Fruit fly (Drosophila melanogaster) whole organism, embryonic: Measurements from ENCODE around the gene pod1.
A peak's percentile ranks its signal among the peaks of the same experiment; 100 is the strongest.

Experiments used
- Ada2b ChIP-seq: fragments of 200-800 bp; sonication (Bioruptor generic); IDR thresholded peaks from 2 replicates; pipeline ENCODE4 v1.3.6; 2022; ENCODE audit warnings: missing biosample characterization, missing genetic modification characterization
- Adf1 ChIP-seq: fragments of 200-800 bp; sonication (Bioruptor generic); IDR thresholded peaks from 2 replicates; pipeline ENCODE4 v1.3.6; 2022; ENCODE audit warnings: missing biosample characterization, missing genetic modification characterization
- Blimp-1 ChIP-seq: fragments of 200-800 bp; sonication (Bioruptor generic); optimal IDR thresholded peaks from 3 replicates; lab custom pipeline; 2018; ENCODE audit warnings: missing biosample characterization, missing genetic modification characterization, mild to moderate bottlenecking, moderate library complexity, missing genetic modification reagents
- CG10959 ChIP-seq: fragments of 200-800 bp; sonication (Bioruptor generic); IDR thresholded peaks from 2 replicates; pipeline ENCODE4 v1.3.6; 2022; ENCODE audit warnings: missing biosample characterization, missing genetic modification characterization
- CG11085 ChIP-seq: fragments of 200-800 bp; sonication (Bioruptor generic); IDR thresholded peaks from 2 replicates; pipeline ENCODE4 v1.3.6; 2022; ENCODE audit warnings: missing biosample characterization, missing genetic modification characterization
- CG12155 ChIP-seq: fragments of 200-800 bp; sonication (Bioruptor generic); optimal IDR thresholded peaks from 3 replicates; lab custom pipeline; 2016; ENCODE audit warnings: missing biosample characterization, missing genetic modification characterization
- CG12744 ChIP-seq: fragments of 200-800 bp; sonication (Bioruptor generic); optimal IDR thresholded peaks from 2 replicates; lab custom pipeline; 2016; ENCODE audit warnings: missing biosample characterization, missing genetic modification characterization
- CG17802 ChIP-seq: fragments of 200-800 bp; sonication (Bioruptor generic); optimal IDR thresholded peaks from 2 replicates; lab custom pipeline; 2018; ENCODE audit warnings: missing biosample characterization, mild to moderate bottlenecking, missing genetic modification characterization, moderate library complexity
- CG17912 ChIP-seq: fragments of 200-800 bp; sonication (Bioruptor generic); optimal IDR thresholded peaks from 2 replicates; lab custom pipeline; 2018; ENCODE audit warnings: missing biosample characterization, mild to moderate bottlenecking, missing genetic modification characterization
- CG18476 ChIP-seq: fragments of 200-800 bp; sonication (Bioruptor generic); optimal IDR thresholded peaks from 2 replicates; lab custom pipeline; 2016; ENCODE audit warnings: missing biosample characterization, mild to moderate bottlenecking, missing genetic modification characterization
- CG18599 ChIP-seq: fragments of 200-800 bp; sonication (Bioruptor generic); optimal IDR thresholded peaks from 3 replicates; lab custom pipeline; 2017; ENCODE audit warnings: missing biosample characterization, missing genetic modification characterization, mild to moderate bottlenecking, moderate library complexity, missing genetic modification reagents
- CG2116 ChIP-seq: fragments of 200-800 bp; sonication (Bioruptor generic); optimal IDR thresholded peaks from 3 replicates; lab custom pipeline; 2018; ENCODE audit warnings: missing biosample characterization, mild to moderate bottlenecking, missing genetic modification characterization
- CG2120 ChIP-seq: fragments of 200-800 bp; sonication (Bioruptor generic); optimal IDR thresholded peaks from 3 replicates; lab custom pipeline; 2016; ENCODE audit warnings: missing biosample characterization, missing genetic modification characterization
- CG2678 ChIP-seq: fragments of 200-800 bp; sonication (Bioruptor generic); optimal IDR thresholded peaks from 3 replicates; lab custom pipeline; 2019; ENCODE audit warnings: missing biosample characterization, mild to moderate bottlenecking, missing genetic modification characterization, moderate library complexity
- CG3281 ChIP-seq: fragments of 200-800 bp; sonication (Bioruptor generic); optimal IDR thresholded peaks from 3 replicates; lab custom pipeline; 2017; ENCODE audit warnings: missing biosample characterization, mild to moderate bottlenecking, missing genetic modification characterization
- CG4360 ChIP-seq: fragments of 200-800 bp; sonication (Bioruptor generic); IDR thresholded peaks from 2 replicates; pipeline ENCODE4 v1.3.6; 2022; ENCODE audit warnings: missing biosample characterization, missing genetic modification characterization
- CG5953 ChIP-seq: fragments of 200-800 bp; sonication (Bioruptor generic); IDR thresholded peaks from 2 replicates; pipeline ENCODE4 v1.3.6; 2022; ENCODE audit warnings: missing biosample characterization, missing genetic modification characterization
- CG8089 ChIP-seq: fragments of 200-800 bp; sonication (Bioruptor generic); optimal IDR thresholded peaks from 3 replicates; lab custom pipeline; 2016; ENCODE audit warnings: missing biosample characterization, missing genetic modification characterization
- CG8281 ChIP-seq: fragments of 200-800 bp; sonication (Bioruptor generic); optimal IDR thresholded peaks from 2 replicates; lab custom pipeline; 2018; ENCODE audit warnings: missing biosample characterization, mild to moderate bottlenecking, missing genetic modification characterization, moderate library complexity
- Camta ChIP-seq: fragments of 200-800 bp; sonication (Bioruptor generic); optimal IDR thresholded peaks from 2 replicates; lab custom pipeline; 2016; ENCODE audit warnings: missing biosample characterization, missing genetic modification characterization
- Dp ChIP-seq: fragments of 200-800 bp; sonication (Bioruptor generic); optimal IDR thresholded peaks from 2 replicates; lab custom pipeline; 2018; ENCODE audit warnings: missing biosample characterization, mild to moderate bottlenecking, missing genetic modification characterization, moderate library complexity
- Eip74EF ChIP-seq, 2 experiments: fragments of 200-800 bp in 1 of 2; fragments of >200 bp in 1 of 2; sonication (Bioruptor generic) in 1 of 2; optimal IDR thresholded peaks; 2 replicates each; lab custom pipeline; 2017 to 2019; ENCODE audit warnings: missing biosample characterization in 2 of 2, missing genetic modification characterization in 2 of 2, mild to moderate bottlenecking in 1 of 2, moderate library complexity in 1 of 2
- GATAe ChIP-seq: fragments of 200-800 bp; sonication (Bioruptor generic); conservative IDR thresholded peaks from 2 replicates; pipeline ENCODE4 v1.3.6; 2022; ENCODE audit warnings: missing biosample characterization, missing genetic modification characterization
- HHEX ChIP-seq: fragments of 200-800 bp; sonication (Bioruptor generic); optimal IDR thresholded peaks from 3 replicates; lab custom pipeline; 2017; ENCODE audit warnings: missing biosample characterization, mild to moderate bottlenecking, missing genetic modification characterization, missing genetic modification reagents
- Hr3 ChIP-seq: fragments of 200-800 bp; sonication (Bioruptor generic); optimal IDR thresholded peaks from 3 replicates; lab custom pipeline; 2016; ENCODE audit warnings: missing biosample characterization, missing genetic modification characterization
- Max ChIP-seq: fragments of 200-800 bp; sonication (Bioruptor generic); optimal IDR thresholded peaks from 2 replicates; lab custom pipeline; 2016; ENCODE audit warnings: missing biosample characterization, mild to moderate bottlenecking, missing genetic modification characterization
- NfI ChIP-seq: fragments of 200-800 bp; sonication (Bioruptor generic); optimal IDR thresholded peaks from 3 replicates; lab custom pipeline; 2018; ENCODE audit warnings: missing biosample characterization, mild to moderate bottlenecking, missing genetic modification characterization, moderate library complexity
- Poxn ChIP-seq: fragments of 200-800 bp; sonication (Bioruptor generic); IDR thresholded peaks from 2 replicates; pipeline ENCODE4 v1.3.6; 2022; ENCODE audit warnings: missing biosample characterization, missing genetic modification characterization
- Sry-β ChIP-seq: fragments of 200-800 bp; sonication (Bioruptor generic); optimal IDR thresholded peaks from 2 replicates; lab custom pipeline; 2018; ENCODE audit warnings: missing biosample characterization, mild to moderate bottlenecking, missing genetic modification characterization, moderate library complexity
- bigmax ChIP-seq: fragments of 200-800 bp; sonication (Bioruptor generic); optimal IDR thresholded peaks from 2 replicates; lab custom pipeline; 2018; ENCODE audit warnings: missing biosample characterization, mild to moderate bottlenecking, missing genetic modification characterization
- dati ChIP-seq: fragments of 200-800 bp; sonication (Bioruptor generic); IDR thresholded peaks from 2 replicates; pipeline ENCODE4 v1.3.6; 2022; ENCODE audit warnings: missing biosample characterization, missing genetic modification characterization
- disco-r ChIP-seq: fragments of 200-800 bp; sonication (Bioruptor generic); optimal IDR thresholded peaks from 2 replicates; lab custom pipeline; 2016; ENCODE audit warnings: missing biosample characterization, missing genetic modification characterization
- dysf ChIP-seq: fragments of 200-800 bp; sonication (Bioruptor generic); IDR thresholded peaks from 3 replicates; pipeline ENCODE4 v1.3.6; 2022; ENCODE audit warnings: missing biosample characterization, missing genetic modification characterization
- eve ChIP-seq, 2 experiments: fragments of >200 bp; optimal IDR thresholded peaks; 2 replicates each; lab custom pipeline; 2017; ENCODE audit warnings: missing biosample characterization in 2 of 2, missing genetic modification characterization in 2 of 2
- ewg ChIP-seq: fragments of 200-800 bp; sonication (Bioruptor generic); optimal IDR thresholded peaks from 3 replicates; lab custom pipeline; 2017; ENCODE audit warnings: mild to moderate bottlenecking, missing biosample characterization, missing genetic modification reagents, missing genetic modification characterization
- eyg ChIP-seq: fragments of 200-800 bp; sonication (Bioruptor generic); optimal IDR thresholded peaks from 3 replicates; lab custom pipeline; 2016; ENCODE audit warnings: missing biosample characterization, missing genetic modification characterization
- fd96Cb ChIP-seq: fragments of 200-800 bp; sonication (Bioruptor generic); optimal IDR thresholded peaks from 2 replicates; lab custom pipeline; 2018; ENCODE audit warnings: missing biosample characterization, mild to moderate bottlenecking, missing genetic modification characterization, moderate library complexity
- fru ChIP-seq: fragments of >200 bp; optimal IDR thresholded peaks from 2 replicates; lab custom pipeline; 2017
- lbe ChIP-seq: fragments of 200-800 bp; sonication (Bioruptor generic); optimal IDR thresholded peaks from 2 replicates; lab custom pipeline; 2016; ENCODE audit warnings: missing biosample characterization, mild to moderate bottlenecking, missing genetic modification characterization
- maf-S ChIP-seq: fragments of 200-800 bp; sonication (Bioruptor generic); optimal IDR thresholded peaks from 2 replicates; lab custom pipeline; 2016; ENCODE audit warnings: missing biosample characterization, missing genetic modification characterization
- nmo ChIP-seq: fragments of 200-800 bp; sonication (Bioruptor generic); optimal IDR thresholded peaks from 2 replicates; lab custom pipeline; 2018; ENCODE audit warnings: missing biosample characterization, mild to moderate bottlenecking, missing genetic modification characterization, moderate library complexity
- nom ChIP-seq: fragments of 200-800 bp; sonication (Bioruptor generic); optimal IDR thresholded peaks from 2 replicates; lab custom pipeline; 2017; ENCODE audit warnings: missing biosample characterization, missing genetic modification characterization, mild to moderate bottlenecking, moderate library complexity, missing genetic modification reagents
- pita ChIP-seq: fragments of 200-800 bp; sonication (Bioruptor generic); optimal IDR thresholded peaks from 2 replicates; lab custom pipeline; 2017; ENCODE audit warnings: missing biosample characterization, mild to moderate bottlenecking, missing genetic modification characterization
- ro ChIP-seq: fragments of 200-800 bp; sonication (Bioruptor generic); IDR thresholded peaks from 2 replicates; pipeline ENCODE4 v1.3.6; 2022; ENCODE audit warnings: missing biosample characterization, missing genetic modification characterization
- sim ChIP-seq: fragments of 200-800 bp; sonication (Bioruptor generic); IDR thresholded peaks from 2 replicates; pipeline ENCODE4 v1.3.6; 2022; ENCODE audit warnings: missing biosample characterization, missing genetic modification characterization
- sqz ChIP-seq: fragments of 200-800 bp; sonication (Bioruptor generic); optimal IDR thresholded peaks from 3 replicates; lab custom pipeline; 2018; ENCODE audit warnings: missing biosample characterization, mild to moderate bottlenecking, missing genetic modification characterization
- sr ChIP-seq: fragments of 200-800 bp; sonication (Bioruptor generic); IDR thresholded peaks from 3 replicates; pipeline ENCODE4 v1.3.6; 2022; ENCODE audit warnings: missing biosample characterization, missing genetic modification characterization
- tll ChIP-seq, 2 experiments: fragments of 200-800 bp in 1 of 2; fragments of >200 bp in 1 of 2; sonication (Bioruptor generic) in 1 of 2; optimal IDR thresholded peaks; 2 replicates each; lab custom pipeline; 2017 to 2019; ENCODE audit warnings: missing biosample characterization in 2 of 2, missing genetic modification characterization in 2 of 2, mild to moderate bottlenecking in 1 of 2, moderate library complexity in 1 of 2
- toy ChIP-seq: fragments of 200-800 bp; sonication (Bioruptor generic); IDR thresholded peaks from 2 replicates; pipeline ENCODE4 v1.3.6; 2022; ENCODE audit warnings: missing biosample characterization, missing genetic modification characterization
- vvl ChIP-seq: fragments of 200-800 bp; sonication (Bioruptor generic); IDR thresholded peaks from 2 replicates; pipeline ENCODE4 v1.3.6; 2022; ENCODE audit warnings: missing biosample characterization, missing genetic modification characterization
- wdn ChIP-seq: fragments of 200-800 bp; sonication (Bioruptor generic); IDR thresholded peaks from 2 replicates; pipeline ENCODE4 v1.3.6; 2022; ENCODE audit warnings: missing biosample characterization, missing genetic modification characterization

Gene pod1

DNA sequence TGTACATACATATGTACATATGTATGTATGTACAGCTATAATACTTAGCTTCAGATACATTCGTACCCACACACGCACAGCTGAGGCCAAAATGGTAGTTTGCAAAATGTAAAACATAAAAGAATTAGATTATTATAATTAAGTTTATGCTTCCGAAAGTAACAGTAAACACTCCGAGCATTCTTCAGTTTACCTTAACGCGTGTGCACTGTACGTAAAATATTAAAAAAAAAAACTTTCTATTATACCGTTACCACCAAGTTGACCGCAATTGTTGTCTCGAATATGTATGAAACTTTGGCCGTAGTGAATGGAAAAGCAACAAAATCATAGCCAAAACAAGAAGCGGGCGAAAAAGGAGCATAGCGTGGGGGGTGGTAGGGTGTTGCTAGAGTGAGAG is 51.1 kb downstream of the pod1 start (continued):
- TF ChIP-seq sr (GFP tag; lab: Robert Waterston, UW) (peak; percentile 50; the same call in 1 of the 3 replicates), nom (no peak), CG18476 (GFP tag; lab: Kevin White, UChicago) (peak; percentile 71), Dp (GFP tag; lab: Kevin White, UChicago) (no peak), Hr3 (GFP tag; lab: Kevin White, UChicago) (peak; percentile 69), CG12155 (GFP tag; lab: Kevin White, UChicago) (peak; percentile 77), Ada2b (GFP tag; lab: Robert Waterston, UW) (peak; percentile 85), CG18599 (peak; percentile 94), Max (GFP tag; lab: Kevin White, UChicago) (peak; percentile 69), Poxn (GFP tag; lab: Robert Waterston, UW) (no peak), Blimp-1 (GFP tag; lab: Kevin White, UChicago) (peak; percentile 85), HHEX (peak; percentile 74), CG2120 (GFP tag; lab: Kevin White, UChicago) (peak; percentile 86), disco-r (GFP tag; lab: Kevin White, UChicago) (peak; percentile 35), eyg (GFP tag; lab: Kevin White, UChicago) (peak; percentile 39), CG8089 (GFP tag; lab: Kevin White, UChicago) (peak; percentile 43), dysf (GFP tag; lab: Robert Waterston, UW) (peak; percentile 88), CG10959 (GFP tag; lab: Robert Waterston, UW) (0 out of 2 replicates have a peak, but pooled peaks have one; percentile 30), vvl (GFP tag; lab: Robert Waterston, UW) (peak; percentile 91), NfI (GFP tag; lab: Kevin White, UChicago) (peak; percentile 73), CG12744 (GFP tag; lab: Kevin White, UChicago) (peak; percentile 61), CG17802 (tag; lab: Kevin White, UChicago) (peak; percentile 23), GATAe (no peak; the same call in 1 of the 2 replicates), Sry-β (GFP tag; lab: Kevin White, UChicago) (peak; percentile 28), sqz (GFP tag; lab: Kevin White, UChicago) (peak; percentile 69), CG3281 (GFP tag; lab: Kevin White, UChicago) (peak; percentile 80), CG2678 (tag; lab: Kevin White, UChicago) (peak; percentile 90), ewg (GFP tag; lab: Kevin White, UChicago) (peak; percentile 63), tll (GFP tag; optimal IDR thresholded peaks at IDR 0.05; lab: Kevin White, UChicago) (no peak), CG4360 (GFP tag; lab: Robert Waterston, UW) (peak; percentile 5; the same call in 1 of the 2 replicates), maf-S (GFP tag; lab: Kevin White, UChicago) (peak; percentile 24), sim (GFP tag; lab: Robert Waterston, UW) (0 out of 2 replicates have a peak, but pooled peaks have one; percentile 37), pita (no peak), lbe (GFP tag; lab: Kevin White, UChicago) (peak; percentile 36), CG8281 (tag; lab: Kevin White, UChicago) (peak; percentile 52), CG11085 (GFP tag; lab: Robert Waterston, UW) (peak; percentile 54), dati (GFP tag; lab: Robert Waterston, UW) (peak; percentile 51), CG2116 (GFP tag; lab: Kevin White, UChicago) (peak; percentile 46), Camta (peak; percentile 22), ro (GFP tag; lab: Robert Waterston, UW) (no peak), Adf1 (GFP tag; lab: Robert Waterston, UW) (no peak), eve (GFP tag; optimal IDR thresholded peaks at IDR 0.05; lab: Kevin White, UChicago) (no peak), toy (no peak), Eip74EF (GFP tag; optimal IDR thresholded peaks at IDR 0.05; lab: Kevin White, UChicago) (peak in 1 of 2 experiments; percentile 76), wdn (GFP tag; lab: Robert Waterston, UW) (peak; percentile 61; the same call in 1 of the 2 replicates), bigmax (GFP tag; lab: Kevin White, UChicago) (no peak), CG5953 (GFP tag; lab: Robert Waterston, UW) (peak; percentile 52), fd96Cb (tag; lab: Kevin White, UChicago) (peak; percentile 77), nmo (GFP tag; lab: Kevin White, UChicago) (peak; percentile 84), CG17912 (GFP tag; lab: Kevin White, UChicago) (no peak), fru (no peak)
